Fruit fly (Drosophila melanogaster) whole organism, embryonic: ENCODE measurements around the gene Trm7-34.

Experiments used
- ATbp ChIP-seq: fragments of 200-800 bp; sonication (Bioruptor generic); optimal IDR thresholded peaks from 2 replicates; lab custom pipeline; 2017; ENCODE audit warnings: missing biosample characterization, mild to moderate bottlenecking, missing genetic modification characterization, missing genetic modification reagents
- Aef1 ChIP-seq: fragments of 200-800 bp; sonication (Bioruptor generic); IDR thresholded peaks from 3 replicates; pipeline ENCODE4 v1.3.6; 2022; ENCODE audit warnings: missing biosample characterization, missing genetic modification characterization
- Atf3 ChIP-seq: fragments of 200-800 bp; sonication (Bioruptor generic); optimal IDR thresholded peaks from 3 replicates; lab custom pipeline; 2016; ENCODE audit warnings: missing biosample characterization, missing genetic modification characterization
- CG10209 ChIP-seq: fragments of 200-800 bp; sonication (Bioruptor generic); optimal IDR thresholded peaks from 3 replicates; lab custom pipeline; 2017; ENCODE audit warnings: missing biosample characterization, mild to moderate bottlenecking, missing genetic modification characterization, missing genetic modification reagents
- CG11085 ChIP-seq: fragments of 200-800 bp; sonication (Bioruptor generic); IDR thresholded peaks from 2 replicates; pipeline ENCODE4 v1.3.6; 2022; ENCODE audit warnings: missing biosample characterization, missing genetic modification characterization
- CG15479 ChIP-seq: fragments of 200-800 bp; sonication (Bioruptor generic); optimal IDR thresholded peaks from 3 replicates; lab custom pipeline; 2019; ENCODE audit warnings: missing biosample characterization, mild to moderate bottlenecking, missing genetic modification characterization, moderate library complexity
- CG1603 ChIP-seq: fragments of 200-800 bp; sonication (Bioruptor generic); optimal IDR thresholded peaks from 2 replicates; lab custom pipeline; 2019; ENCODE audit warnings: missing biosample characterization, mild to moderate bottlenecking, missing genetic modification characterization, moderate library complexity
- CG17385 ChIP-seq: fragments of 200-800 bp; sonication (Bioruptor generic); optimal IDR thresholded peaks from 3 replicates; lab custom pipeline; 2018; ENCODE audit warnings: missing biosample characterization, mild to moderate bottlenecking, missing genetic modification characterization
- CG17912 ChIP-seq: fragments of 200-800 bp; sonication (Bioruptor generic); optimal IDR thresholded peaks from 2 replicates; lab custom pipeline; 2018; ENCODE audit warnings: missing biosample characterization, mild to moderate bottlenecking, missing genetic modification characterization
- CG2120 ChIP-seq: fragments of 200-800 bp; sonication (Bioruptor generic); optimal IDR thresholded peaks from 3 replicates; lab custom pipeline; 2016; ENCODE audit warnings: missing biosample characterization, missing genetic modification characterization
- CG2889 ChIP-seq: fragments of 200-800 bp; sonication (Bioruptor generic); IDR thresholded peaks from 3 replicates; pipeline ENCODE4 v1.3.6; 2022; ENCODE audit warnings: missing biosample characterization, missing genetic modification characterization
- CG30020 ChIP-seq: fragments of 200-800 bp; optimal IDR thresholded peaks from 2 replicates; lab custom pipeline; 2019; ENCODE audit warnings: missing biosample characterization, mild to moderate bottlenecking, missing genetic modification characterization, moderate library complexity
- CG31224 ChIP-seq: fragments of 200-800 bp; sonication (Bioruptor generic); IDR thresholded peaks from 2 replicates; pipeline ENCODE4 v1.3.6; 2022; ENCODE audit warnings: missing biosample characterization, missing genetic modification characterization
- CG32532 ChIP-seq: fragments of 200-800 bp; sonication (Bioruptor generic); IDR thresholded peaks from 2 replicates; pipeline ENCODE4 v1.3.6; 2022; ENCODE audit warnings: missing biosample characterization, missing genetic modification characterization
- CG4282 ChIP-seq: fragments of 200-800 bp; sonication (Bioruptor generic); optimal IDR thresholded peaks from 2 replicates; lab custom pipeline; 2016; ENCODE audit warnings: missing biosample characterization, missing genetic modification characterization
- CG43689 ChIP-seq: fragments of 200-800 bp; sonication (Bioruptor generic); IDR thresholded peaks from 2 replicates; pipeline ENCODE4 v1.3.6; 2022; ENCODE audit warnings: missing biosample characterization, missing genetic modification characterization
- CG5180 ChIP-seq: fragments of 200-800 bp; sonication (Bioruptor generic); optimal IDR thresholded peaks from 3 replicates; lab custom pipeline; 2017; ENCODE audit warnings: missing biosample characterization, missing genetic modification characterization, mild to moderate bottlenecking, moderate library complexity, missing genetic modification reagents
- CG6854 ChIP-seq: fragments of 200-800 bp; sonication (Bioruptor generic); optimal IDR thresholded peaks from 3 replicates; lab custom pipeline; 2017; ENCODE audit warnings: missing biosample characterization, mild to moderate bottlenecking, missing genetic modification characterization
- CG9609 ChIP-seq: fragments of 200-800 bp; sonication (Bioruptor generic); optimal IDR thresholded peaks from 3 replicates; lab custom pipeline; 2016; ENCODE audit warnings: missing biosample characterization, missing genetic modification characterization
- CG9797 ChIP-seq: fragments of 200-800 bp; sonication (Bioruptor generic); optimal IDR thresholded peaks from 3 replicates; lab custom pipeline; 2018; ENCODE audit warnings: missing biosample characterization, mild to moderate bottlenecking, missing genetic modification characterization
- CTCF ChIP-seq: fragments of 200-800 bp; sonication (Bioruptor generic); optimal IDR thresholded peaks from 2 replicates; lab custom pipeline; 2017; ENCODE audit warnings: missing biosample characterization, mild to moderate bottlenecking, missing genetic modification characterization, moderate library complexity
- Dad ChIP-seq: fragments of 200-800 bp; sonication (Bioruptor generic); optimal IDR thresholded peaks from 3 replicates; lab custom pipeline; 2016; ENCODE audit warnings: missing biosample characterization, missing genetic modification characterization
- Doc2 ChIP-seq: fragments of 200-800 bp; sonication (Bioruptor generic); IDR thresholded peaks from 2 replicates; pipeline ENCODE4 v1.3.6; 2022; ENCODE audit warnings: missing biosample characterization, missing genetic modification characterization
- Elba2 ChIP-seq: fragments of 200-800 bp; sonication (Bioruptor generic); optimal IDR thresholded peaks from 3 replicates; lab custom pipeline; 2016; ENCODE audit warnings: missing biosample characterization, missing genetic modification characterization
- Gsc ChIP-seq: fragments of 200-800 bp; sonication (Bioruptor generic); IDR thresholded peaks from 2 replicates; pipeline ENCODE4 v1.3.6; 2022; ENCODE audit warnings: missing biosample characterization, missing genetic modification characterization
- Gug ChIP-seq: fragments of 200-800 bp; sonication (Bioruptor generic); IDR thresholded peaks from 4 replicates; pipeline ENCODE4 v1.3.6; 2022; ENCODE audit warnings: missing biosample characterization, missing genetic modification characterization
- Hey ChIP-seq: fragments of 200-800 bp; sonication (Bioruptor generic); optimal IDR thresholded peaks from 3 replicates; lab custom pipeline; 2018; ENCODE audit warnings: missing biosample characterization, mild to moderate bottlenecking, missing genetic modification characterization
- MTF-1 ChIP-seq: fragments of 200-800 bp; sonication (Bioruptor generic); optimal IDR thresholded peaks from 2 replicates; lab custom pipeline; 2018; ENCODE audit warnings: missing biosample characterization, mild to moderate bottlenecking, missing genetic modification characterization, borderline replicate concordance
- Nf-YA ChIP-seq: fragments of 200-800 bp; sonication (Bioruptor generic); IDR thresholded peaks from 2 replicates; pipeline ENCODE4 v1.3.6; 2022; ENCODE audit warnings: missing biosample characterization, missing genetic modification characterization
- Rx ChIP-seq: fragments of 200-800 bp; sonication (Bioruptor generic); IDR thresholded peaks from 2 replicates; pipeline ENCODE4 v1.3.6; 2022; ENCODE audit warnings: missing biosample characterization, missing genetic modification characterization
- Sin3A ChIP-seq: fragments of >200 bp; optimal IDR thresholded peaks from 2 replicates; lab custom pipeline; 2018
- Six4 ChIP-seq: fragments of 200-800 bp; sonication (Bioruptor generic); optimal IDR thresholded peaks from 2 replicates; lab custom pipeline; 2016; ENCODE audit warnings: missing biosample characterization, missing genetic modification characterization
- Sry-β ChIP-seq: fragments of 200-800 bp; sonication (Bioruptor generic); optimal IDR thresholded peaks from 2 replicates; lab custom pipeline; 2018; ENCODE audit warnings: missing biosample characterization, mild to moderate bottlenecking, missing genetic modification characterization, moderate library complexity
- Taf1 ChIP-seq: fragments of 200-800 bp; sonication (Bioruptor generic); IDR thresholded peaks from 2 replicates; pipeline ENCODE4 v1.3.6; 2022; ENCODE audit warnings: missing biosample characterization, missing genetic modification characterization
- al ChIP-seq: fragments of 200-800 bp; sonication (Bioruptor generic); IDR thresholded peaks from 2 replicates; pipeline ENCODE4 v1.3.6; 2022; ENCODE audit warnings: missing biosample characterization, missing genetic modification characterization
- amos ChIP-seq: fragments of 200-800 bp; sonication (Bioruptor generic); IDR thresholded peaks from 2 replicates; pipeline ENCODE4 v1.3.6; 2022; ENCODE audit warnings: missing biosample characterization, missing genetic modification characterization; ENCODE audit not compliant: partially characterized antibody
- cwo ChIP-seq: fragments of 200-800 bp; sonication (Bioruptor generic); optimal IDR thresholded peaks from 3 replicates; lab custom pipeline; 2017; ENCODE audit warnings: missing biosample characterization, missing genetic modification characterization, mild to moderate bottlenecking, moderate library complexity, missing genetic modification reagents
- gsb ChIP-seq: fragments of 200-800 bp; sonication (Bioruptor generic); IDR thresholded peaks from 2 replicates; pipeline ENCODE4 v1.3.6; 2022; ENCODE audit warnings: missing biosample characterization, missing genetic modification characterization
- gsb-n ChIP-seq: fragments of 200-800 bp; sonication (Bioruptor generic); optimal IDR thresholded peaks from 3 replicates; lab custom pipeline; 2018; ENCODE audit warnings: missing biosample characterization, mild to moderate bottlenecking, missing genetic modification characterization
- ham ChIP-seq: fragments of 200-800 bp; sonication (Bioruptor generic); IDR thresholded peaks from 2 replicates; pipeline ENCODE4 v1.3.6; 2022; ENCODE audit warnings: missing biosample characterization, missing genetic modification characterization
- hth ChIP-seq: fragments of >200 bp; optimal IDR thresholded peaks from 2 replicates; lab custom pipeline; 2017; ENCODE audit warnings: inconsistent platforms
- ind ChIP-seq: fragments of 200-800 bp; sonication (Bioruptor generic); optimal IDR thresholded peaks from 3 replicates; lab custom pipeline; 2016; ENCODE audit warnings: missing biosample characterization, missing genetic modification characterization
- kah ChIP-seq: fragments of 200-800 bp; sonication (Bioruptor generic); optimal IDR thresholded peaks from 2 replicates; lab custom pipeline; 2018; ENCODE audit warnings: missing biosample characterization, mild to moderate bottlenecking, missing genetic modification characterization
- lilli ChIP-seq: fragments of 200-800 bp; sonication (Bioruptor generic); optimal IDR thresholded peaks from 3 replicates; lab custom pipeline; 2016; ENCODE audit warnings: missing biosample characterization, missing genetic modification characterization
- mam ChIP-seq: fragments of 200-800 bp; sonication (Bioruptor generic); optimal IDR thresholded peaks from 3 replicates; lab custom pipeline; 2016; ENCODE audit warnings: missing biosample characterization, missing genetic modification characterization
- mirr ChIP-seq: fragments of 200-800 bp; sonication (Bioruptor generic); optimal IDR thresholded peaks from 3 replicates; lab custom pipeline; 2018; ENCODE audit warnings: missing biosample characterization, mild to moderate bottlenecking, missing genetic modification characterization
- onecut ChIP-seq: fragments of 200-800 bp; sonication (Bioruptor generic); IDR thresholded peaks from 2 replicates; pipeline ENCODE4 v1.3.6; 2022; ENCODE audit warnings: missing biosample characterization, missing genetic modification characterization
- pb ChIP-seq: fragments of 200-800 bp; sonication (Bioruptor generic); optimal IDR thresholded peaks from 3 replicates; lab custom pipeline; 2016; ENCODE audit warnings: missing biosample characterization, missing genetic modification characterization
- pho ChIP-seq: fragments of 200-800 bp; sonication (Bioruptor generic); optimal IDR thresholded peaks from 2 replicates; lab custom pipeline; 2016; ENCODE audit warnings: missing biosample characterization, missing genetic modification characterization
- pita ChIP-seq: fragments of 200-800 bp; sonication (Bioruptor generic); optimal IDR thresholded peaks from 2 replicates; lab custom pipeline; 2017; ENCODE audit warnings: missing biosample characterization, mild to moderate bottlenecking, missing genetic modification characterization
- run ChIP-seq: fragments of 200-800 bp; sonication (Bioruptor generic); optimal IDR thresholded peaks from 3 replicates; lab custom pipeline; 2018; ENCODE audit warnings: missing biosample characterization, mild to moderate bottlenecking, missing genetic modification characterization
- trem ChIP-seq: fragments of 200-800 bp; optimal IDR thresholded peaks from 3 replicates; lab custom pipeline; 2019; ENCODE audit warnings: missing biosample characterization, mild to moderate bottlenecking, missing genetic modification characterization, moderate library complexity
- zfh1 ChIP-seq: fragments of 200-800 bp; sonication (Bioruptor generic); IDR thresholded peaks from 3 replicates; pipeline ENCODE4 v1.3.6; 2022; ENCODE audit warnings: missing biosample characterization, missing genetic modification characterization

Gene Trm7-34

dm6 chr3R:21097631-21098117 lies 36.0 kb downstream of the Trm7-34 start, which contains the start of gene RhoGAP93B (continued):
- peak; percentile 17 for TF ChIP-seq Sry-β
- peak; percentile 59 for TF ChIP-seq CG15479 (GFP tag; lab: Kevin White, UChicago)
- TF ChIP-seq MTF-1 = peak; percentile 64
- TF ChIP-seq mirr (GFP tag; lab: Kevin White, UChicago) = peak; percentile 62
- TF ChIP-seq Atf3 = peak; percentile 86
- peak; percentile 90 for TF ChIP-seq CG11085 (GFP tag; lab: Robert Waterston, UW)
- TF ChIP-seq mam (GFP tag; lab: Kevin White, UChicago) = peak; percentile 91
- TF ChIP-seq run (tag; lab: Kevin White, UChicago) = peak; percentile 40
- no peak for TF ChIP-seq CG5180
- TF ChIP-seq gsb = peak; percentile 56
- TF ChIP-seq trem (tag; lab: Kevin White, UChicago) = peak; percentile 89
- TF ChIP-seq zfh1 (GFP tag; lab: Robert Waterston, UW) = peak; percentile 85
- peak; percentile 12 for TF ChIP-seq kah (GFP tag; lab: Kevin White, UChicago)
- peak; percentile 43 for TF ChIP-seq CG17912 (GFP tag; lab: Kevin White, UChicago)
- peak; percentile 7 for TF ChIP-seq CG17385 (GFP tag; lab: Kevin White, UChicago)
- peak; percentile 80 for TF ChIP-seq Taf1
- peak; percentile 71 for TF ChIP-seq cwo (GFP tag; lab: Kevin White, UChicago)
- TF ChIP-seq Doc2 = no peak
- no peak for TF ChIP-seq pita (GFP tag; lab: Kevin White, UChicago)
- TF ChIP-seq al (GFP tag; lab: Robert Waterston, UW) = peak; percentile 91
- peak; percentile 100 for TF ChIP-seq amos (GFP tag; lab: Robert Waterston, UW)
- no peak for TF ChIP-seq hth (lab: Kevin White, UChicago)
- peak; percentile 94 for TF ChIP-seq CG32532
- peak; percentile 96 for TF ChIP-seq Gug (GFP tag; lab: Robert Waterston, UW)
- TF ChIP-seq Six4 (GFP tag; lab: Kevin White, UChicago) = peak; percentile 60
- peak; percentile 83 for TF ChIP-seq ind (GFP tag; lab: Kevin White, UChicago)
- TF ChIP-seq CG2889 (GFP tag; lab: Robert Waterston, UW) = peak; percentile 74; the same call in 2 of the 3 replicates
- peak; percentile 55 for TF ChIP-seq Elba2 (GFP tag; lab: Kevin White, UChicago)
- peak; percentile 96 for TF ChIP-seq Aef1 (GFP tag; lab: Robert Waterston, UW)
- TF ChIP-seq CG30020 = peak; percentile 75
- peak; percentile 91 for TF ChIP-seq lilli (GFP tag; lab: Kevin White, UChicago)
- peak; percentile 88 for TF ChIP-seq pb (GFP tag; lab: Kevin White, UChicago)
- TF ChIP-seq Rx (GFP tag; lab: Robert Waterston, UW) = peak; percentile 83
- peak; percentile 93 for TF ChIP-seq CG9609 (GFP tag; lab: Kevin White, UChicago)
- peak; percentile 62 for TF ChIP-seq CG10209 (GFP tag; lab: Kevin White, UChicago)
- TF ChIP-seq CG9797 = peak; percentile 90
- TF ChIP-seq Dad = peak; percentile 92
- TF ChIP-seq Gsc = 0 out of 2 replicates have a peak, but pooled peaks have one; percentile 28
- peak; percentile 76 for TF ChIP-seq onecut (GFP tag; lab: Robert Waterston, UW)
- TF ChIP-seq ham = no peak
- peak; percentile 86 for TF ChIP-seq Nf-YA (GFP tag; lab: Robert Waterston, UW)
- TF ChIP-seq Sin3A = peak; percentile 99
- peak; percentile 95 for TF ChIP-seq CG2120 (GFP tag; lab: Kevin White, UChicago)
- TF ChIP-seq CG43689 (GFP tag; lab: Robert Waterston, UW) = no peak
- TF ChIP-seq CTCF = peak; percentile 44
- peak; percentile 86 for TF ChIP-seq CG1603 (tag; lab: Kevin White, UChicago)
- TF ChIP-seq ATbp (GFP tag; lab: Kevin White, UChicago) = no peak
- TF ChIP-seq CG4282 = peak; percentile 73
- peak; percentile 85 for TF ChIP-seq CG31224
- TF ChIP-seq CG6854 (GFP tag; lab: Kevin White, UChicago) = peak; percentile 46
- TF ChIP-seq pho (GFP tag; lab: Kevin White, UChicago) = peak; percentile 93
- TF ChIP-seq gsb-n (tag; lab: Kevin White, UChicago) = no peak
- TF ChIP-seq Hey = peak; percentile 2
